Worm (Caenorhabditis elegans): Measurements from ENCODE around the gene ZK856.14.

DNA sequence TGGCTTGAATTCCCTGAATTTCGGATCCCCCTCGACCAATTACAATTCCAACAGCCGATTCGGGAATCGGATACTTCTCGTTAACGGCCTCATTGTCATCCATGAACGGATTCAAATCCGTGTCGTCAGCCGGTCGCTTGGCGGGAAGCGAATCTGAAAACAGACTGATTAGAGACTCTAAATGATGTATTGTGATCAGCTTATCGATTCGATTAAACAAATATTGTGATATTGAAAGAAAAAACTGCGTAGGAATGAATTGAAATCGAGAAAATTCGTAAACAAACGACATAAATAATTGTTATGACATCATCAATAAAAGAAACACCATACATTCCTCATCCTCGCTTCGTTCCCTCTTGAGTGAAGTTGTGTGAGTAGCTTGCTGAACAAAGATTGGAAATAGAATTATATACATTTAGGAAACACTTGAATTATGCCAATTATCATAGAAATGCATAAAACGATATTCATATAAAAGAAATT, 21.2 kb downstream of the ZK856.14 start:
- TF ChIP-seq ama-1 (optimal IDR thresholded peaks at IDR 0.05) (no peak), hnd-1 (tag; optimal IDR thresholded peaks at IDR 0.05) (no peak), ceh-36 (tag; optimal IDR thresholded peaks at IDR 0.05) (no peak), B0310.2 (tag; optimal IDR thresholded peaks at IDR 0.05) (no peak), sea-1 (GFP tag; conservative IDR thresholded peaks at IDR 0.05) (no peak), ceh-13 (GFP tag; optimal IDR thresholded peaks at IDR 0.05) (no peak), F13C5.2 (tag; optimal IDR thresholded peaks at IDR 0.05) (no peak), tbx-37 (GFP tag; conservative IDR thresholded peaks at IDR 0.05) (no peak), aly-1 (tag; optimal IDR thresholded peaks at IDR 0.05) (no peak), hmbx-1 (tag; optimal IDR thresholded peaks at IDR 0.05) (no peak), hmg-4 (GFP tag; optimal IDR thresholded peaks at IDR 0.05) (no peak), pes-1 (GFP tag; IDR thresholded peaks at IDR 0.05) (no peak)
